Worm (Caenorhabditis elegans): Measurements from ENCODE around the gene T13C5.7.

T13C5.7 gene

ce11 chrX:6184709-6185108, 4.3 kb downstream of the T13C5.7 start, which contains the start of gene T13C5.2:
TSS of gene T13C5.2 (plus strand) at chrX:6185009.
- TF ChIP-seq C08G9.2 (tag; optimal IDR thresholded peaks at IDR 0.05) (no peak), pax-1 (tag; optimal IDR thresholded peaks at IDR 0.05) (no peak), F13H6.1 (tag; optimal IDR thresholded peaks at IDR 0.05) (no peak), unc-55 (GFP tag; optimal IDR thresholded peaks at IDR 0.05) (no peak), unc-86 (tag; optimal IDR thresholded peaks at IDR 0.05) (no peak), elt-4 (tag; optimal IDR thresholded peaks at IDR 0.05) (no peak), eyg-1 (tag; optimal IDR thresholded peaks at IDR 0.05) (no peak), tbx-2 (tag; optimal IDR thresholded peaks at IDR 0.05) (no peak), ztf-16 (tag; optimal IDR thresholded peaks at IDR 0.05) (no peak), ceh-19 (GFP tag; optimal IDR thresholded peaks at IDR 0.05) (no peak), ttx-3 (tag; optimal IDR thresholded peaks at IDR 0.05) (no peak), ceh-48 (tag; optimal IDR thresholded peaks at IDR 0.05) (no peak), unc-3 (GFP tag; conservative IDR thresholded peaks at IDR 0.05) (no peak), unc-3 (tag; optimal IDR thresholded peaks at IDR 0.05) (no peak)

ce11 chrX:6187848-6188247, 7.5 kb downstream of the T13C5.7 start, which contains the start of gene T13C5.10:
TSS of gene T13C5.10 (plus strand) at chrX:6188148.
- no peak for TF ChIP-seq ets-4 (tag; optimal IDR thresholded peaks at IDR 0.05)
- TF ChIP-seq gmeb-2 (tag; optimal IDR thresholded peaks at IDR 0.05) = no peak
- TF ChIP-seq sox-2 (GFP tag; IDR thresholded peaks at IDR 0.05) = no peak
- no peak for TF ChIP-seq ceh-24 (tag; optimal IDR thresholded peaks at IDR 0.05)
- TF ChIP-seq unc-3 (GFP tag; conservative IDR thresholded peaks at IDR 0.05) = no peak
- TF ChIP-seq unc-3 (tag; optimal IDR thresholded peaks at IDR 0.05) = no peak
- TF ChIP-seq rnt-1 (tag; optimal IDR thresholded peaks at IDR 0.05) = no peak
- no peak for TF ChIP-seq zip-5 (tag; optimal IDR thresholded peaks at IDR 0.05)
- TF ChIP-seq unc-86 (tag; optimal IDR thresholded peaks at IDR 0.05) = no peak
- no peak for TF ChIP-seq ceh-34 (tag; optimal IDR thresholded peaks at IDR 0.05)
- no peak for TF ChIP-seq hlh-30 (tag; optimal IDR thresholded peaks at IDR 0.05; ENCODE audit: insufficient read depth)
- no peak for TF ChIP-seq ceh-14 (tag; optimal IDR thresholded peaks at IDR 0.05)
- TF ChIP-seq pha-2 (tag; optimal IDR thresholded peaks at IDR 0.05) = no peak

ce11 chrX:6189955-6190354, 9.6 kb downstream of the T13C5.7 start, which contains the start of gene T13C5.9:
TSS of gene T13C5.9 (plus strand) at chrX:6190255.
- TF ChIP-seq dmd-4 (tag; optimal IDR thresholded peaks at IDR 0.05; ENCODE audit: borderline replicate concordance) (no peak), ceh-9 (tag; optimal IDR thresholded peaks at IDR 0.05) (no peak), ceh-45 (GFP tag; IDR thresholded peaks at IDR 0.05) (no peak), mec-3 (tag; optimal IDR thresholded peaks at IDR 0.05; ENCODE audit: borderline replicate concordance) (no peak), fkh-6 (tag; optimal IDR thresholded peaks at IDR 0.05) (no peak), hlh-13 (GFP tag; optimal IDR thresholded peaks at IDR 0.05) (no peak), hlh-30 (tag; optimal IDR thresholded peaks at IDR 0.05; ENCODE audit: insufficient read depth) (no peak), hlh-8 (tag; optimal IDR thresholded peaks at IDR 0.05) (no peak), ceh-34 (tag; optimal IDR thresholded peaks at IDR 0.05) (no peak), ceh-6 (GFP tag; optimal IDR thresholded peaks at IDR 0.05) (no peak), npax-4 (tag; optimal IDR thresholded peaks at IDR 0.05) (no peak), ceh-14 (tag; optimal IDR thresholded peaks at IDR 0.05) (no peak), ceh-30 (tag; optimal IDR thresholded peaks at IDR 0.05) (no peak), K02D7.2 (tag; optimal IDR thresholded peaks at IDR 0.05) (no peak)

- TF ChIP-seq pqm-1 (tag; optimal IDR thresholded peaks at IDR 0.05) = no peak
- TF ChIP-seq pat-9 (tag; optimal IDR thresholded peaks at IDR 0.05) = no peak
- no peak for TF ChIP-seq ref-2 (tag; optimal IDR thresholded peaks at IDR 0.05)
- TF ChIP-seq ceh-14 (tag; optimal IDR thresholded peaks at IDR 0.05) = no peak
- no peak for TF ChIP-seq nhr-232 (tag; optimal IDR thresholded peaks at IDR 0.05)
- no peak for TF ChIP-seq sox-4 (tag; optimal IDR thresholded peaks at IDR 0.05)
- TF ChIP-seq K02D7.2 (tag; optimal IDR thresholded peaks at IDR 0.05) = no peak
- no peak for TF ChIP-seq fkh-10 (GFP tag; optimal IDR thresholded peaks at IDR 0.05)
- no peak for TF ChIP-seq hlh-8 (tag; optimal IDR thresholded peaks at IDR 0.05)
- TF ChIP-seq ceh-2 (tag; optimal IDR thresholded peaks at IDR 0.05) = no peak
- no peak for TF ChIP-seq ceh-48 (tag; optimal IDR thresholded peaks at IDR 0.05)
- TF ChIP-seq pha-4 (tag; optimal IDR thresholded peaks at IDR 0.05) = no peak
- TF ChIP-seq rnt-1 (tag; optimal IDR thresholded peaks at IDR 0.05) = no peak
Measured at ce11 chrX:6194191-6194724, 13.9 kb downstream of the T13C5.7 start, which contains the start of gene ceh-54. TSS of gene ceh-54 (minus strand) at chrX:6194241.
